Fruit fly (Drosophila melanogaster) whole organism, pupa: Measurements from ENCODE around the gene CG31121.

Source experiments
- CG12605 ChIP-seq: fragments of 200-800 bp; sonication (Bioruptor generic); IDR thresholded peaks from 2 replicates; pipeline ENCODE4 v1.3.6; 2022; ENCODE audit warnings: missing biosample characterization, missing genetic modification characterization
- CG13204 ChIP-seq: fragments of 200-800 bp; sonication (Bioruptor generic); optimal IDR thresholded peaks from 2 replicates; lab custom pipeline; 2018; ENCODE audit warnings: missing biosample characterization, mild to moderate bottlenecking, missing genetic modification characterization, moderate library complexity
- CG14655 ChIP-seq: fragments of 200-800 bp; sonication (Bioruptor generic); optimal IDR thresholded peaks from 3 replicates; lab custom pipeline; 2017; ENCODE audit warnings: mild to moderate bottlenecking, missing biosample characterization, missing genetic modification reagents, missing genetic modification characterization
- CG15710 ChIP-seq: fragments of 200-800 bp; sonication (Bioruptor generic); optimal IDR thresholded peaks from 2 replicates; lab custom pipeline; 2018; ENCODE audit warnings: missing biosample characterization, mild to moderate bottlenecking, missing genetic modification characterization, moderate library complexity
- D1 ChIP-seq: fragments of 200-800 bp; sonication (Bioruptor generic); optimal IDR thresholded peaks from 2 replicates; lab custom pipeline; 2018; ENCODE audit warnings: missing biosample characterization, mild to moderate bottlenecking, missing genetic modification characterization, moderate library complexity
- Ets98B ChIP-seq: fragments of 200-800 bp; sonication (Bioruptor generic); IDR thresholded peaks from 2 replicates; pipeline ENCODE4 v1.3.6; 2022; ENCODE audit warnings: missing biosample characterization, missing genetic modification characterization
- gl ChIP-seq: fragments of 200-800 bp; sonication (Bioruptor generic); optimal IDR thresholded peaks from 2 replicates; lab custom pipeline; 2018; ENCODE audit warnings: missing biosample characterization, mild to moderate bottlenecking, missing genetic modification characterization
- rn ChIP-seq: fragments of 200-800 bp; sonication (Bioruptor generic); IDR thresholded peaks from 2 replicates; pipeline ENCODE4 v1.3.6; 2022; ENCODE audit warnings: missing biosample characterization, missing genetic modification characterization

The CG31121 gene

dm6 chr3R:24833652-24834051 is 60.8 kb downstream of the CG31121 start, which contains the start of gene sosie:
TSS of gene sosie (plus strand) at chr3R:24833952.
- TF ChIP-seq Ets98B (GFP tag; lab: Robert Waterston, UW) (no peak), CG15710 (tag; lab: Kevin White, UChicago) (no peak), CG13204 (GFP tag; lab: Kevin White, UChicago) (no peak), rn (GFP tag; lab: Robert Waterston, UW) (0 out of 2 replicates have a peak, but pooled peaks have one; percentile 13), CG12605 (GFP tag; lab: Robert Waterston, UW) (no peak), CG14655 (GFP tag; lab: Kevin White, UChicago) (no peak), D1 (tag; lab: Kevin White, UChicago) (no peak), gl (tag; lab: Kevin White, UChicago) (no peak)
